Worm (Caenorhabditis elegans): Measurements from ENCODE around the gene sysm-1.

sysm-1 gene

ce11 chrII:9061557-9062183 is 21.3 kb downstream of the sysm-1 start (continued):
- TF ChIP-seq Y5F2A.4 (GFP tag; optimal IDR thresholded peaks at IDR 0.05) (no peak), nhr-48 (tag; optimal IDR thresholded peaks at IDR 0.05) (peak; percentile 43), ctbp-1 (GFP tag; IDR thresholded peaks at IDR 0.05) (peak; percentile 71), lin-13 (GFP tag; optimal IDR thresholded peaks at IDR 0.05) (peak; percentile 59), ceh-82 (tag; optimal IDR thresholded peaks at IDR 0.05) (no peak), mxl-3 (GFP tag; optimal IDR thresholded peaks at IDR 0.05) (peak; percentile 5), skn-1 (tag; optimal IDR thresholded peaks at IDR 0.05) (no peak), zfp-2 (tag; optimal IDR thresholded peaks at IDR 0.05) (no peak), ceh-62 (tag; optimal IDR thresholded peaks at IDR 0.05) (no peak), nhr-41 (GFP tag; IDR thresholded peaks at IDR 0.05) (no peak), hmg-1.1 (GFP tag; IDR thresholded peaks at IDR 0.05) (peak; percentile 90), lin-15B (tag; optimal IDR thresholded peaks at IDR 0.05) (no peak), F26F4.8 (GFP tag; conservative IDR thresholded peaks at IDR 0.05) (no peak), nhr-42 (GFP tag; IDR thresholded peaks at IDR 0.05) (no peak), mep-1 (tag; optimal IDR thresholded peaks at IDR 0.05) (peak; percentile 89), lim-7 (GFP tag; IDR thresholded peaks at IDR 0.05) (no peak), unc-62 (GFP tag; optimal IDR thresholded peaks at IDR 0.05 in 1 of 2) (no peak), unc-62 (tag; optimal IDR thresholded peaks at IDR 0.05) (no peak), ces-1 (GFP tag; optimal IDR thresholded peaks at IDR 0.05) (no peak), zag-1 (tag; optimal IDR thresholded peaks at IDR 0.05) (no peak), mes-2 (tag; optimal IDR thresholded peaks at IDR 0.05; ENCODE audit: poor library complexity, severe bottlenecking) (peak; percentile 68), arid-1 (GFP tag; conservative IDR thresholded peaks at IDR 0.05) (peak; percentile 28; the same call in 1 of the 2 replicates), ceh-20 (GFP tag; IDR thresholded peaks at IDR 0.05) (no peak), zfp-3 (GFP tag; conservative IDR thresholded peaks at IDR 0.05) (no peak), lsy-2 (tag; optimal IDR thresholded peaks at IDR 0.05) (peak; percentile 72 to 76), gei-8 (GFP tag; optimal IDR thresholded peaks at IDR 0.05) (no peak), unc-39 (tag; optimal IDR thresholded peaks at IDR 0.05) (no peak), D1046.2 (GFP tag; IDR thresholded peaks at IDR 0.05) (no peak), F37D6.2 (tag; optimal IDR thresholded peaks at IDR 0.05) (peak; percentile 66), madf-5 (GFP tag; IDR thresholded peaks at IDR 0.05) (no peak), T26A8.4 (GFP tag; IDR thresholded peaks at IDR 0.05) (no peak), lin-1 (GFP tag; IDR thresholded peaks at IDR 0.05) (no peak; the same call in 1 of the 2 replicates), T20F7.1 (GFP tag; optimal IDR thresholded peaks at IDR 0.05) (peak; percentile 52), daf-8 (GFP tag; IDR thresholded peaks at IDR 0.05) (no peak), mdl-1 (tag; optimal IDR thresholded peaks at IDR 0.05) (peak; percentile 50 to 69), daf-12 (tag; optimal IDR thresholded peaks at IDR 0.05) (no peak), hlh-11 (tag; optimal IDR thresholded peaks at IDR 0.05) (peak; percentile 92), ZK337.2 (GFP tag; IDR thresholded peaks at IDR 0.05) (no peak), Y48G9A.11 (GFP tag; IDR thresholded peaks at IDR 0.05) (no peak), vab-7 (GFP tag; IDR thresholded peaks at IDR 0.05) (no peak), egl-43 (GFP tag; IDR thresholded peaks at IDR 0.05) (no peak), ceh-44 (GFP tag; IDR thresholded peaks at IDR 0.05) (no peak), madf-9 (GFP tag; conservative IDR thresholded peaks at IDR 0.05) (no peak), F49E8.2 (tag; optimal IDR thresholded peaks at IDR 0.05; ENCODE audit: borderline replicate concordance) (no peak), nhr-11 (tag; optimal IDR thresholded peaks at IDR 0.05) (peak; percentile 76), lin-29 (GFP tag; IDR thresholded peaks at IDR 0.05) (no peak), lir-3 (tag; optimal IDR thresholded peaks at IDR 0.05) (no peak), saeg-2 (GFP tag; IDR thresholded peaks at IDR 0.05) (no peak), hlh-30 (tag; optimal IDR thresholded peaks at IDR 0.05; ENCODE audit: insufficient read depth) (peak; percentile 71), nhr-102 (tag; optimal IDR thresholded peaks at IDR 0.05) (peak; percentile 20), zip-11 (GFP tag; IDR thresholded peaks at IDR 0.05) (no peak)
